Worm (Caenorhabditis elegans) whole organism, L4 larva: Measurements from ENCODE around the gene K02E11.3.
"Not testable (repeated sequence)": the region's sequence is repeated elsewhere in the genome, so short reads cannot be mapped to it uniquely, and the experiment has no call there.

Experiments used
- D1046.2 ChIP-seq: fragments of 200-800 bp; sonication (Bioruptor generic); IDR thresholded peaks from 2 replicates; pipeline ENCODE4 v1.3.6; 2022; ENCODE audit warnings: missing genetic modification characterization, missing compliant biosample characterization
- F26F4.8 ChIP-seq: fragments of 200-800 bp; sonication (Bioruptor generic); conservative IDR thresholded peaks from 2 replicates; pipeline ENCODE4 v1.3.6; 2022; ENCODE audit warnings: missing genetic modification characterization, missing compliant biosample characterization
- F44E2.7 ChIP-seq: fragments of 200-800 bp; sonication (Bioruptor generic); IDR thresholded peaks from 2 replicates; pipeline ENCODE4 v2.1.2; 2022; ENCODE audit warnings: missing genetic modification characterization, missing compliant biosample characterization
- T26A8.4 ChIP-seq: fragments of 200-800 bp; sonication (Bioruptor generic); IDR thresholded peaks from 2 replicates; pipeline ENCODE4 v1.3.6; 2022; ENCODE audit warnings: missing genetic modification characterization, missing compliant biosample characterization
- Y105C5A.15 ChIP-seq: fragments of 200-800 bp; sonication (Bioruptor generic); IDR thresholded peaks from 2 replicates; pipeline ENCODE4 v1.3.6; 2022; ENCODE audit warnings: missing genetic modification characterization, missing compliant biosample characterization
- Y48G9A.11 ChIP-seq: fragments of 200-800 bp; sonication (Bioruptor generic); IDR thresholded peaks from 2 replicates; pipeline ENCODE4 v1.3.6; 2022; ENCODE audit warnings: missing genetic modification reagents, missing genetic modification characterization, missing compliant biosample characterization
- aha-1 ChIP-seq: fragments of 150-350 bp; peaks from one replicate; lab custom pipeline; 2014; ENCODE audit warnings: missing biosample characterization, missing genetic modification characterization
- arid-1 ChIP-seq: fragments of 200-800 bp; sonication (Bioruptor generic); conservative IDR thresholded peaks from 2 replicates; pipeline ENCODE4 v1.3.6; 2022; ENCODE audit warnings: missing genetic modification reagents, missing genetic modification characterization, missing compliant biosample characterization
- ceh-20 ChIP-seq: fragments of 200-800 bp; sonication (Bioruptor generic); IDR thresholded peaks from 2 replicates; pipeline ENCODE4 v1.3.6; 2022; ENCODE audit warnings: missing genetic modification reagents, missing genetic modification characterization, missing compliant biosample characterization
- ceh-44 ChIP-seq: fragments of 200-800 bp; sonication (Bioruptor generic); IDR thresholded peaks from 2 replicates; pipeline ENCODE4 v1.3.6; 2022; ENCODE audit warnings: missing genetic modification reagents, missing genetic modification characterization, missing compliant biosample characterization
- ctbp-1 ChIP-seq: fragments of 200-800 bp; sonication (Bioruptor generic); IDR thresholded peaks from 2 replicates; pipeline ENCODE4 v1.3.6; 2022; ENCODE audit warnings: missing genetic modification reagents, missing genetic modification characterization, missing compliant biosample characterization
- daf-8 ChIP-seq: fragments of 200-800 bp; sonication (Bioruptor generic); IDR thresholded peaks from 2 replicates; pipeline ENCODE4 v1.3.6; 2022; ENCODE audit warnings: missing genetic modification characterization, missing compliant biosample characterization
- dmd-6 ChIP-seq: fragments of 200-800 bp; sonication (Bioruptor generic); IDR thresholded peaks from 2 replicates; pipeline ENCODE4 v1.3.6; 2022; ENCODE audit warnings: missing genetic modification reagents, missing genetic modification characterization, missing compliant biosample characterization
- dmd-8 ChIP-seq: fragments of 200-800 bp; sonication (Bioruptor generic); IDR thresholded peaks from 2 replicates; pipeline ENCODE4 v1.3.6; 2022; ENCODE audit warnings: missing genetic modification characterization, missing compliant biosample characterization
- egl-43 ChIP-seq: fragments of 200-800 bp; sonication (Bioruptor generic); IDR thresholded peaks from 2 replicates; pipeline ENCODE4 v1.3.6; 2022; ENCODE audit warnings: missing genetic modification reagents, missing genetic modification characterization, missing compliant biosample characterization
- hmg-1.1 ChIP-seq: fragments of 200-800 bp; sonication (Bioruptor generic); IDR thresholded peaks from 2 replicates; pipeline ENCODE4 v1.3.6; 2022; ENCODE audit warnings: missing genetic modification reagents, missing genetic modification characterization, missing compliant biosample characterization
- lim-7 ChIP-seq: fragments of 200-800 bp; sonication (Bioruptor generic); IDR thresholded peaks from 2 replicates; pipeline ENCODE4 v1.3.6; 2022; ENCODE audit warnings: missing genetic modification characterization, missing compliant biosample characterization
- lin-38 ChIP-seq: fragments of 200-800 bp; sonication (Bioruptor generic); IDR thresholded peaks from 2 replicates; pipeline ENCODE4 v1.3.6; 2022; ENCODE audit warnings: missing genetic modification reagents, missing genetic modification characterization, missing compliant biosample characterization
- lsy-2 ChIP-seq, 2 experiments: fragments of 150-350 bp in 1 of 2; sonication (generic microtip) in 1 of 2; optimal IDR thresholded peaks; 2 replicates each; lab custom pipeline; 2014 to 2017; ENCODE audit warnings: missing biosample characterization in 2 of 2, missing genetic modification characterization in 2 of 2
- madf-5 ChIP-seq, 2 experiments: fragments of 200-800 bp; sonication (Bioruptor generic); IDR thresholded peaks; 2 replicates each; pipeline ENCODE4 v1.3.6; 2022; ENCODE audit warnings: missing compliant biosample characterization in 2 of 2, missing genetic modification characterization in 2 of 2
- madf-9 ChIP-seq: fragments of 200-800 bp; sonication (Bioruptor generic); conservative IDR thresholded peaks from 2 replicates; pipeline ENCODE4 v1.3.6; 2022; ENCODE audit warnings: missing genetic modification reagents, missing genetic modification characterization, missing compliant biosample characterization
- mdt-29 ChIP-seq: fragments of 200-800 bp; sonication (Bioruptor generic); IDR thresholded peaks from 2 replicates; pipeline ENCODE4 v1.3.6; 2022; ENCODE audit warnings: missing genetic modification reagents, missing genetic modification characterization, missing compliant biosample characterization
- mep-1 ChIP-seq: fragments of 150-350 bp; sonication (generic microtip); optimal IDR thresholded peaks from 3 replicates; lab custom pipeline; 2014; ENCODE audit warnings: missing biosample characterization, missing genetic modification characterization
- mxl-2 ChIP-seq: fragments of 200-800 bp; sonication (Bioruptor generic); conservative IDR thresholded peaks from 2 replicates; pipeline ENCODE4 v1.3.6; 2022; ENCODE audit warnings: missing genetic modification reagents, missing genetic modification characterization, missing compliant biosample characterization
- nhr-41 ChIP-seq: fragments of 200-800 bp; sonication (Bioruptor generic); IDR thresholded peaks from 2 replicates; pipeline ENCODE4 v1.3.6; 2022; ENCODE audit warnings: missing genetic modification reagents, missing genetic modification characterization, missing compliant biosample characterization
- nhr-42 ChIP-seq: fragments of 200-800 bp; sonication (Bioruptor generic); IDR thresholded peaks from 2 replicates; pipeline ENCODE4 v1.3.6; 2022; ENCODE audit warnings: missing genetic modification characterization, missing compliant biosample characterization
- pha-4 ChIP-seq, 2 experiments: fragments of 150-350 bp in 1 of 2; fragments of 200-800 bp in 1 of 2; sonication (Bioruptor generic) in 1 of 2; IDR thresholded peaks in 1 of 2; optimal IDR thresholded peaks in 1 of 2; 2 replicates each; pipeline versions ENCODE4 v1.3.6 to Lab custom; 2014 to 2022; ENCODE audit warnings: missing genetic modification characterization in 2 of 2, missing genetic modification reagents in 2 of 2, missing biosample characterization in 1 of 2, missing compliant biosample characterization in 1 of 2
- php-3 ChIP-seq: fragments of 200-800 bp; sonication (Bioruptor generic); IDR thresholded peaks from 2 replicates; pipeline ENCODE4 v1.3.6; 2022; ENCODE audit warnings: missing genetic modification reagents, missing genetic modification characterization, missing compliant biosample characterization
- rbr-2 ChIP-seq: sonication (generic microtip); optimal IDR thresholded peaks from 2 replicates; lab custom pipeline; 2016; ENCODE audit warnings: missing genotype, missing genetic modification characterization, missing compliant biosample characterization
- saeg-2 ChIP-seq: fragments of 200-800 bp; sonication (Bioruptor generic); IDR thresholded peaks from 2 replicates; pipeline ENCODE4 v1.3.6; 2022; ENCODE audit warnings: missing genetic modification reagents, missing genetic modification characterization, missing compliant biosample characterization
- set-16 ChIP-seq: fragments of 200-800 bp; sonication (Bioruptor generic); IDR thresholded peaks from 2 replicates; pipeline ENCODE4 v1.3.6; 2022; ENCODE audit warnings: missing genetic modification reagents, missing genetic modification characterization, missing compliant biosample characterization
- snpc-1.2 ChIP-seq: fragments of 200-800 bp; sonication (Bioruptor generic); IDR thresholded peaks from 2 replicates; pipeline ENCODE4 v1.3.6; 2022; ENCODE audit warnings: missing genetic modification reagents, missing genetic modification characterization, missing compliant biosample characterization
- spr-1 ChIP-seq: sonication (generic microtip); optimal IDR thresholded peaks from 2 replicates; lab custom pipeline; 2016; ENCODE audit warnings: mild to moderate bottlenecking, missing genetic modification characterization, missing compliant biosample characterization
- tra-1 ChIP-seq: fragments of 200-800 bp; sonication (Bioruptor generic); IDR thresholded peaks from 2 replicates; pipeline ENCODE4 v1.3.6; 2022; ENCODE audit warnings: missing genetic modification reagents, missing genetic modification characterization, missing compliant biosample characterization
- vab-7 ChIP-seq: fragments of 200-800 bp; sonication (Bioruptor generic); IDR thresholded peaks from 2 replicates; pipeline ENCODE4 v1.3.6; 2022; ENCODE audit warnings: missing genetic modification reagents, missing genetic modification characterization, missing compliant biosample characterization

The K02E11.3 gene

DNA sequence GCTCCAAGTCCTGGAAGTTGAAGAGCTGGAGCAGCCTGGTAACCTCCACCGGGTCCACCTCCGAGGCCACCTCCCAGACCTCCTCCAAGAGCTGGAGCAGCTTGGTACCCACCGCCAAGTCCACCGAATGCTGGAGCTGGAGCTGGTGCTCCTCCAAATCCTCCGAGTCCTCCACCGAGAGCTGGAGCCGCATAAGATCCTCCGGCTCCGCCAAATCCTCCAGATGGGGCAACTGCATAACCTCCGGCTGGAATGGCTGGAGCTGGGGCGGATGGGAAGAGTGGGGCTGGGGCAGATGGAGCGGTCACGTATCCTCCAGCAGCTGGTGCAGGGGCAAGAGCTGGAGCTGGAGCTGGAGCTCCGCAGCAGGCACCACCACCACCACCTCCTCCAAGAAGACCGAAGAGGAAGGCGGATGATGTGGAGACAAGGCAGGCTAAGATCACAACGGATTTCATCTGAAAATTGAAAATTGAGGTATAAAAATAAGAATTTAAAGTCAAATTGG, 5.9 kb downstream of the K02E11.3 start, which contains the start of gene K02E11.10:
TSS of gene K02E11.10 (minus strand) at position 458 of the 508 bp plus-strand sequence.
- TF ChIP-seq aha-1: peak; percentile 56
- peak; percentile 97 for TF ChIP-seq set-16 (GFP tag; lab: Robert Waterston, UW)
- TF ChIP-seq mep-1 (tag; lab: Kevin White, UChicago): no peak
- TF ChIP-seq madf-5 (GFP tag; IDR thresholded peaks at IDR 0.05; lab: Robert Waterston, UW): 0 out of 4 replicates have a peak, but pooled peaks of 1 of the 2 experiments have one; percentile 40
- TF ChIP-seq lsy-2 (tag; optimal IDR thresholded peaks at IDR 0.05; lab: Kevin White, UChicago): no peak
- peak; percentile 9 for TF ChIP-seq spr-1 (tag; lab: Kevin White, UChicago)

DNA sequence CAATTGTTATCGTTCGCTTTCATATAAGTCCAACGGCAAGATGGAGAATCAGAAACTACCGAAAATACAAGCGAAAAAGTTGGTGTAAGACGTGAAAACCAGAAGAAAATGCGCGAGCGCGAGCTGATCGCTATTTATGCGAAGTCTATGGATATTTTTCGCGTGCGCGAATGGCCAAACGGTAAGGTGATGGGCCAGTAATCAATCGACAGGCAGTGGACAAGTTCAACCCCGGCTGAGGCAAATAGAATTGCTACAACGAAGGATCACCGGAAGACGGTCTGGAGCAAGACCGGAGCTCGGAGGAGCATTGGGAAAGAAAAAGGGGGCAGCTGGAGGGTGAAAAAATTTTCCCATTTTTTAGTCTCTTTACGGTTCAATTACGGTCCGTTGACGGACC, 9.2 kb downstream of the K02E11.3 start:
- TF ChIP-seq hmg-1.1 (GFP tag; lab: Robert Waterston, UW) (peak; percentile 24; the same call in 1 of the 2 replicates), F26F4.8 (GFP tag; lab: Robert Waterston, UW) (peak; percentile 92), dmd-8 (GFP tag; lab: Robert Waterston, UW) (peak; percentile 78), nhr-41 (peak; percentile 26; the same call in 1 of the 2 replicates), Y48G9A.11 (GFP tag; lab: Robert Waterston, UW) (peak; percentile 81), php-3 (GFP tag; lab: Robert Waterston, UW) (peak; percentile 53; the same call in 1 of the 2 replicates), pha-4 (GFP tag; IDR thresholded peaks at IDR 0.05; lab: Robert Waterston, UW) (peak; percentile 75), madf-9 (GFP tag; lab: Robert Waterston, UW) (peak; percentile 59; the same call in 1 of the 2 replicates), mdt-29 (GFP tag; lab: Robert Waterston, UW) (peak; percentile 56; the same call in 1 of the 2 replicates), daf-8 (0 out of 2 replicates have a peak, but pooled peaks have one; percentile 33), Y105C5A.15 (0 out of 2 replicates have a peak, but pooled peaks have one; percentile 47), set-16 (GFP tag; lab: Robert Waterston, UW) (peak; percentile 56), tra-1 (peak; percentile 49; the same call in 1 of the 2 replicates), lin-38 (GFP tag; lab: Robert Waterston, UW) (peak; percentile 82), egl-43 (GFP tag; lab: Robert Waterston, UW) (peak; percentile 93), dmd-6 (0 out of 2 replicates have a peak, but pooled peaks have one; percentile 35), mxl-2 (0 out of 2 replicates have a peak, but pooled peaks have one; percentile 40), ceh-44 (GFP tag; lab: Robert Waterston, UW) (peak; percentile 64; the same call in 1 of the 2 replicates), ctbp-1 (peak; percentile 78), snpc-1.2 (GFP tag; lab: Robert Waterston, UW) (peak; percentile 84), ceh-20 (GFP tag; lab: Robert Waterston, UW) (0 out of 2 replicates have a peak, but pooled peaks have one; percentile 28), D1046.2 (peak; percentile 86; the same call in 1 of the 2 replicates), lim-7 (GFP tag; lab: Robert Waterston, UW) (peak; percentile 89), arid-1 (GFP tag; lab: Robert Waterston, UW) (peak; percentile 72), vab-7 (GFP tag; lab: Robert Waterston, UW) (peak; percentile 64), madf-5 (GFP tag; IDR thresholded peaks at IDR 0.05; lab: Robert Waterston, UW) (peak; percentile 33 to 77; a peak in 2 of 4 replicates), T26A8.4 (GFP tag; lab: Robert Waterston, UW) (peak; percentile 52; the same call in 1 of the 2 replicates), saeg-2 (GFP tag; lab: Robert Waterston, UW) (0 out of 2 replicates have a peak, but pooled peaks have one; percentile 46), nhr-42 (GFP tag; lab: Robert Waterston, UW) (0 out of 2 replicates have a peak, but pooled peaks have one; percentile 65), F44E2.7 (GFP tag; lab: Robert Waterston, UW) (peak; percentile 59; the same call in 1 of the 2 replicates)
- not testable (repeated sequence) for TF ChIP-seq pha-4 (tag; optimal IDR thresholded peaks at IDR 0.05; lab: Kevin White, UChicago)

DNA sequence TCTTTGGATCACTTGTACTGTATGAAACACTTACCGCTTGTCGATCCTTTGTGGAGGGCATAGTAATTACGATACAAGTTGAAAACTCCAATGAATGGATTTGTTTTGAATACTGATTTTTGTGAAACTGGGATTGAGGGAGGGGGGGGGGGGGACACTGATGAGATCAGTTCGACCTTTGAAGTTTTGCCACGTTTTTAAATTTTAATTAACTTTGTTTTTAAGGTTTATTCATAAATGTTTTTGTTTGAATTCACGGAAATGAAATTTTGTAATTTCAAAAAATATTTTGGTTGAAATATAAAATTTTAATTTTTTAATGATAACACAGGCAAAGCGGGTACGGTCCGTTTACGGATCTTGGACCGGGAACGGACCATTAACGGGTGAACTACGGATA, 10.7 kb downstream of the K02E11.3 start, which contains the start of gene ent-3:
TSS of gene ent-3 (minus strand) at position 101 of the 400 bp plus-strand sequence.
- TF ChIP-seq rbr-2 (tag; lab: Kevin White, UChicago) (no peak), lim-7 (GFP tag; lab: Robert Waterston, UW) (no peak)
